Fruit fly (Drosophila melanogaster) whole organism, prepupa: Measurements from ENCODE around the gene Tudor-SN.

Source experiments
- Blimp-1 ChIP-seq: fragments of 200-800 bp; sonication (Bioruptor generic); optimal IDR thresholded peaks from 3 replicates; lab custom pipeline; 2017; ENCODE audit warnings: missing biosample characterization, missing genetic modification characterization, mild to moderate bottlenecking, moderate library complexity, missing genetic modification reagents
- CG10631 ChIP-seq: fragments of 200-800 bp; sonication (Bioruptor generic); optimal IDR thresholded peaks from 2 replicates; lab custom pipeline; 2016; ENCODE audit warnings: missing biosample characterization, missing genetic modification characterization
- CG10669 ChIP-seq: fragments of 200-800 bp; sonication (Bioruptor generic); optimal IDR thresholded peaks from 3 replicates; lab custom pipeline; 2018; ENCODE audit warnings: missing biosample characterization, mild to moderate bottlenecking, missing genetic modification characterization, moderate library complexity
- CG11294 ChIP-seq: fragments of 200-800 bp; sonication (Bioruptor generic); IDR thresholded peaks from 2 replicates; pipeline ENCODE4 v1.3.6; 2022; ENCODE audit warnings: missing biosample characterization, missing genetic modification characterization
- CG15336 ChIP-seq: fragments of 200-800 bp; sonication (Bioruptor generic); IDR thresholded peaks from 2 replicates; pipeline ENCODE4 v1.3.6; 2022; ENCODE audit warnings: missing biosample characterization, missing genetic modification characterization
- CG1621 ChIP-seq: fragments of 200-800 bp; sonication (Bioruptor generic); optimal IDR thresholded peaks from 3 replicates; lab custom pipeline; 2018; ENCODE audit warnings: missing biosample characterization, mild to moderate bottlenecking, missing genetic modification characterization
- CG16779 ChIP-seq: fragments of 200-800 bp; sonication (Bioruptor generic); optimal IDR thresholded peaks from 3 replicates; lab custom pipeline; 2017; ENCODE audit warnings: missing biosample characterization, mild to moderate bottlenecking, missing genetic modification characterization
- CG3032 ChIP-seq: fragments of 200-800 bp; optimal IDR thresholded peaks from 2 replicates; lab custom pipeline; 2019; ENCODE audit warnings: missing biosample characterization, mild to moderate bottlenecking, missing genetic modification characterization, moderate library complexity
- CG31627 ChIP-seq: fragments of 200-800 bp; sonication (Bioruptor generic); optimal IDR thresholded peaks from 3 replicates; lab custom pipeline; 2016; ENCODE audit warnings: missing biosample characterization, missing genetic modification characterization
- CG32006 ChIP-seq: fragments of 200-800 bp; sonication (Bioruptor generic); optimal IDR thresholded peaks from 3 replicates; lab custom pipeline; 2017; ENCODE audit warnings: missing biosample characterization, mild to moderate bottlenecking, missing genetic modification characterization
- CG34406 ChIP-seq: fragments of 200-800 bp; sonication (Bioruptor generic); optimal IDR thresholded peaks from 3 replicates; lab custom pipeline; 2016; ENCODE audit warnings: missing biosample characterization, missing genetic modification characterization
- CG6163 ChIP-seq: fragments of 200-800 bp; sonication (Bioruptor generic); IDR thresholded peaks from 3 replicates; pipeline ENCODE4 v1.3.6; 2022; ENCODE audit warnings: missing biosample characterization, missing genetic modification characterization
- CG6276 ChIP-seq: fragments of 200-800 bp; sonication (Bioruptor generic); optimal IDR thresholded peaks from 2 replicates; lab custom pipeline; 2017; ENCODE audit warnings: missing biosample characterization, mild to moderate bottlenecking, missing genetic modification characterization
- CG6808 ChIP-seq: fragments of 200-800 bp; sonication (Bioruptor generic); optimal IDR thresholded peaks from 3 replicates; lab custom pipeline; 2017; ENCODE audit warnings: missing biosample characterization, missing genetic modification characterization, mild to moderate bottlenecking, moderate library complexity, missing genetic modification reagents
- CG6854 ChIP-seq: fragments of 200-800 bp; sonication (Bioruptor generic); optimal IDR thresholded peaks from 2 replicates; lab custom pipeline; 2017; ENCODE audit warnings: missing biosample characterization, mild to moderate bottlenecking, missing genetic modification characterization
- CG8119 ChIP-seq: fragments of 200-800 bp; sonication (Bioruptor generic); IDR thresholded peaks from 3 replicates; pipeline ENCODE4 v1.3.6; 2022; ENCODE audit warnings: missing biosample characterization, missing genetic modification characterization
- CG8319 ChIP-seq: fragments of 200-800 bp; sonication (Bioruptor generic); optimal IDR thresholded peaks from 3 replicates; lab custom pipeline; 2016; ENCODE audit warnings: missing biosample characterization, missing genetic modification characterization
- CG8632 ChIP-seq: fragments of 200-800 bp; sonication (Bioruptor generic); optimal IDR thresholded peaks from 3 replicates; lab custom pipeline; 2016; ENCODE audit warnings: missing biosample characterization, missing genetic modification characterization
- CG9139 ChIP-seq: fragments of 200-800 bp; sonication (Bioruptor generic); optimal IDR thresholded peaks from 3 replicates; lab custom pipeline; 2017; ENCODE audit warnings: missing biosample characterization, mild to moderate bottlenecking, missing genetic modification characterization
- Eip75B ChIP-seq: fragments of 200-800 bp; sonication (Bioruptor generic); optimal IDR thresholded peaks from 3 replicates; lab custom pipeline; 2016; ENCODE audit warnings: missing biosample characterization, missing genetic modification characterization
- Eip78C ChIP-seq: fragments of 200-800 bp; sonication (Bioruptor generic); peaks from one replicate; lab custom pipeline; 2016; ENCODE audit warnings: missing biosample characterization, missing genetic modification characterization
- Ets21C ChIP-seq: fragments of 200-800 bp; sonication (Bioruptor generic); optimal IDR thresholded peaks from 3 replicates; lab custom pipeline; 2016; ENCODE audit warnings: missing biosample characterization, missing genetic modification characterization
- Ets96B ChIP-seq: fragments of 200-800 bp; optimal IDR thresholded peaks from 2 replicates; lab custom pipeline; 2019; ENCODE audit warnings: missing biosample characterization, mild to moderate bottlenecking, missing genetic modification characterization, moderate library complexity
- Hr38 ChIP-seq: sonication (Bioruptor generic); optimal IDR thresholded peaks from 2 replicates; lab custom pipeline; 2016; ENCODE audit warnings: missing biosample characterization, missing genetic modification characterization
- Hr4 ChIP-seq: fragments of 200-800 bp; sonication (Bioruptor generic); optimal IDR thresholded peaks from 3 replicates; lab custom pipeline; 2016; ENCODE audit warnings: missing biosample characterization, missing genetic modification characterization
- Lpt ChIP-seq: fragments of 200-800 bp; sonication (Bioruptor generic); optimal IDR thresholded peaks from 3 replicates; lab custom pipeline; 2016; ENCODE audit warnings: missing biosample characterization, missing genetic modification characterization
- OdsH ChIP-seq: fragments of 200-800 bp; sonication (Bioruptor generic); optimal IDR thresholded peaks from 3 replicates; lab custom pipeline; 2016; ENCODE audit warnings: missing biosample characterization, missing genetic modification characterization
- Smox ChIP-seq: fragments of 200-800 bp; sonication (Bioruptor generic); optimal IDR thresholded peaks from 3 replicates; lab custom pipeline; 2016; ENCODE audit warnings: missing biosample characterization, missing genetic modification characterization
- Sox14 ChIP-seq: fragments of 200-800 bp; sonication (Bioruptor generic); optimal IDR thresholded peaks from 3 replicates; lab custom pipeline; 2016; ENCODE audit warnings: missing biosample characterization, missing genetic modification characterization
- Sox15 ChIP-seq: fragments of 200-800 bp; sonication (Bioruptor generic); optimal IDR thresholded peaks from 3 replicates; lab custom pipeline; 2016; ENCODE audit warnings: missing biosample characterization, missing genetic modification characterization
- acj6 ChIP-seq: fragments of 200-800 bp; sonication (Bioruptor generic); optimal IDR thresholded peaks from 3 replicates; lab custom pipeline; 2016; ENCODE audit warnings: missing biosample characterization, missing genetic modification characterization
- eg ChIP-seq: fragments of 200-800 bp; sonication (Bioruptor generic); IDR thresholded peaks from 3 replicates; pipeline ENCODE4 v1.3.6; 2022; ENCODE audit warnings: missing biosample characterization, missing genetic modification characterization
- esn ChIP-seq: fragments of 200-800 bp; sonication (Bioruptor generic); optimal IDR thresholded peaks from 2 replicates; lab custom pipeline; 2016; ENCODE audit warnings: missing biosample characterization, mild to moderate bottlenecking, missing genetic modification characterization, moderate library complexity
- fkh ChIP-seq: fragments of 200-800 bp; sonication (Bioruptor generic); optimal IDR thresholded peaks from 3 replicates; lab custom pipeline; 2017; ENCODE audit warnings: missing biosample characterization, mild to moderate bottlenecking, missing genetic modification characterization, moderate library complexity
- lz ChIP-seq: fragments of 200-800 bp; sonication (Bioruptor generic); optimal IDR thresholded peaks from 3 replicates; lab custom pipeline; 2016; ENCODE audit warnings: missing biosample characterization, missing genetic modification characterization
- net ChIP-seq: fragments of 200-800 bp; sonication (Bioruptor generic); optimal IDR thresholded peaks from 3 replicates; lab custom pipeline; 2016; ENCODE audit warnings: missing biosample characterization, missing genetic modification characterization
- salr ChIP-seq, 2 experiments: fragments of 200-800 bp; sonication (Bioruptor generic); optimal IDR thresholded peaks; 3 replicates each; lab custom pipeline; 2016 to 2018; ENCODE audit warnings: missing biosample characterization in 2 of 2, missing genetic modification characterization in 2 of 2, mild to moderate bottlenecking in 1 of 2
- spab ChIP-seq: fragments of 200-800 bp; sonication (Bioruptor generic); optimal IDR thresholded peaks from 2 replicates; lab custom pipeline; 2017; ENCODE audit warnings: missing biosample characterization, mild to moderate bottlenecking, missing genetic modification characterization, missing genetic modification reagents
- ss ChIP-seq, 2 experiments: fragments of 200-800 bp; sonication (Bioruptor generic); optimal IDR thresholded peaks; 2 replicates in 1 of 2; 3 replicates in 1 of 2; lab custom pipeline; 2017 to 2018; ENCODE audit warnings: mild to moderate bottlenecking in 2 of 2, missing biosample characterization in 2 of 2, missing genetic modification characterization in 2 of 2, moderate library complexity in 1 of 2
- svp ChIP-seq: fragments of 200-800 bp; sonication (Bioruptor generic); peaks from one replicate; lab custom pipeline; 2016; ENCODE audit warnings: missing biosample characterization, missing genetic modification characterization
- topi ChIP-seq: fragments of 200-800 bp; sonication (Bioruptor generic); optimal IDR thresholded peaks from 3 replicates; lab custom pipeline; 2016; ENCODE audit warnings: missing biosample characterization, missing genetic modification characterization
- vri ChIP-seq: fragments of 200-800 bp; sonication (Bioruptor generic); optimal IDR thresholded peaks from 3 replicates; lab custom pipeline; 2016; ENCODE audit warnings: missing biosample characterization, mild to moderate bottlenecking, missing genetic modification characterization

Gene Tudor-SN

DNA sequence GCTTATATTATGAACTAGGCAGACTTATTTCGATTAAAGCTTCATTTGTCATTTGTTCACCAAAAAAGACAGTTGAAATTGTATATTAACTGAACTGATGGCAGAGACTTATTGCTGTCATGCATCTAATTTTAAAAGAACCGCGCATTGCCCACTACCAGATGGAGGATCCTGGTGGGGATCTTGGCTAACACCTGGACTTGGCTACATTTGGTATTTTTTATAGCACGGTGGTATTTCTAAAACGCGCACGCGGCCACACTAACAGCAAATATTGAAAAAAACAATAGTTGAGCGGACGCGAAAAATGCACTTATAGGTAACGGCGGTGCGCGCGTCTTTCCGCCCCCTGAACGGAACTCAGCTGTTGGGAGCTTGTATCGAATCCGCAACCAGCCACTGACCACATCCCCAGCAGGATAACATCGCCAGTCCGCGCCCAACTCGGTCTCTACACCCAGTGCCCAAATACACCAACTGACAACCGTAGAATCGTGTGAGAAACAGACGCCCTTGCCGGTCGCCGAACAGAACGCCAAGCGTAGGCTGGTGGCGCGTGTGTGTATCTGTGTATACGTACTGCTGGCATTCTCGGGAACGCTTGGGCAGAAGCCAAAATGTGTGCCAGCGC, 28.1 kb upstream of the Tudor-SN start (continued):
- TF ChIP-seq CG10669 (GFP tag; lab: Kevin White, UChicago) (no peak), Hr4 (GFP tag; lab: Kevin White, UChicago) (no peak), Smox (GFP tag; lab: Kevin White, UChicago) (no peak), CG16779 (tag; lab: Kevin White, UChicago) (no peak), CG34406 (no peak), lz (GFP tag; lab: Kevin White, UChicago) (no peak), spab (GFP tag; lab: Kevin White, UChicago) (no peak), acj6 (GFP tag; lab: Kevin White, UChicago) (no peak)

dm6 chr3L:291583-292145, 27.5 kb upstream of the Tudor-SN start:
- TF ChIP-seq vri (GFP tag; lab: Kevin White, UChicago) = peak; percentile 97
- peak; percentile 39 for TF ChIP-seq Eip78C (GFP tag; lab: Kevin White, UChicago)
- TF ChIP-seq Hr4 (GFP tag; lab: Kevin White, UChicago) = no peak
- TF ChIP-seq CG31627 (GFP tag; lab: Kevin White, UChicago) = no peak
- no peak for TF ChIP-seq topi
- peak; percentile 98 for TF ChIP-seq svp (GFP tag; lab: Kevin White, UChicago)
- no peak for TF ChIP-seq CG15336 (GFP tag; lab: Robert Waterston, UW)

DNA sequence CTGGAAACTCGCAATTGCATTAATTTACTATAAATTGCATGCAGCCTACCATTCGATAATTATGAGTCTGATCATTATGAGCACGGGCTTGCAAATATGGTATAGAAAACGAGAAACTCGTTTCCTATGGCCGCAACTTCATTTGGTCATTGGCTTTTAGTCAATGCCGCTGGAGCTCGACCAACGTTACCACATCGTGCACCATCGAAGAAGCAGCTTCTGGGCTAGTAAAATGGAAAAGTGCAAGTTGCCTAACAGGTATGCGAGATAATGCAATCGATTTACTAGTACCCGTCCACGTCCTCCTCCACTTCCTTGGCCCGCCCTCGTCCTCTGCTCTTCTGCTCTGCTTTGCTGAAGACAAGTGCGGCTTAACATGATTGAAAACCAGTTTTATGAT, 20.1 kb upstream of the Tudor-SN start:
- TF ChIP-seq Lpt (GFP tag; lab: Kevin White, UChicago) (peak; percentile 47), CG6854 (no peak), ss (GFP tag; optimal IDR thresholded peaks at IDR 0.05; lab: Kevin White, UChicago) (peak in 1 of 2 experiments; percentile 48), CG6808 (peak; percentile 5), Eip78C (GFP tag; lab: Kevin White, UChicago) (peak; percentile 50), CG8632 (GFP tag; lab: Kevin White, UChicago) (no peak), OdsH (GFP tag; lab: Kevin White, UChicago) (no peak)
- TF ChIP-seq, all 60 proteins: peak for 4

DNA sequence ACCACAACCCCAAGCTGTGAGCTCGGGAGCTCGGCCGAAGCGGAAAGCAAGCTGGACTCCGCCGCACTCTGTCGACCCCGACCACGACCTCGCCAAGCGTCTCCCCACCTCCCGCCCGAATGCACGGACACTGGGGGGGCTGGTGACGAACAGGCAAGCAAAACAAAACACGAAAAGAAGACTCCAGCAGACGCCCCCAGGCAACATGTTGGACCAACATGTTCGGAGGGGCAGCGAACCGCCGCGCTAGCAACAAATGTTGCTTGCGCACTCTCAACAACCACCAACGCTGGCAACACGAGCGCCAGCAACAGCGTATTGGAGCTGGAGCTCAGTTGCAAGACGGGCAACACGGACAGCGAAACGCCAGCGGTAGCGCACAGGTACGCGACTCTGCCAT, 18.1 kb upstream of the Tudor-SN start:
- no peak for TF ChIP-seq Sox14 (GFP tag; lab: Kevin White, UChicago)
- TF ChIP-seq CG11294 (GFP tag; lab: Robert Waterston, UW) = no peak
- TF ChIP-seq CG15336 (GFP tag; lab: Robert Waterston, UW) = peak; percentile 53; the same call in 1 of the 2 replicates
- peak; percentile 40; the same call in 1 of the 3 replicates for TF ChIP-seq eg (GFP tag; lab: Robert Waterston, UW)
- no peak for TF ChIP-seq acj6 (GFP tag; lab: Kevin White, UChicago)
- TF ChIP-seq CG8319 (GFP tag; lab: Kevin White, UChicago) = no peak
- no peak for TF ChIP-seq vri (GFP tag; lab: Kevin White, UChicago)
- TF ChIP-seq CG9139 (GFP tag; lab: Kevin White, UChicago) = no peak
- no peak for TF ChIP-seq CG10631 (GFP tag; lab: Kevin White, UChicago)
- TF ChIP-seq topi = no peak
- no peak for TF ChIP-seq fkh (GFP tag; lab: Kevin White, UChicago)
- TF ChIP-seq CG6163 (GFP tag; lab: Robert Waterston, UW) = peak; percentile 68; the same call in 2 of the 3 replicates
- peak; percentile 77 for TF ChIP-seq CG1621
- peak in 1 of 2 experiments; percentile 19 for TF ChIP-seq ss (GFP tag; optimal IDR thresholded peaks at IDR 0.05; lab: Kevin White, UChicago)
- no peak for TF ChIP-seq net (GFP tag; lab: Kevin White, UChicago)
- TF ChIP-seq OdsH (GFP tag; lab: Kevin White, UChicago) = no peak
- TF ChIP-seq Smox (GFP tag; lab: Kevin White, UChicago) = no peak
- no peak for TF ChIP-seq Hr38 (GFP tag; lab: Kevin White, UChicago)
- no peak for TF ChIP-seq CG6808
- no peak for TF ChIP-seq spab (GFP tag; lab: Kevin White, UChicago)
- no peak for TF ChIP-seq Ets21C
- peak; percentile 82 for TF ChIP-seq svp (GFP tag; lab: Kevin White, UChicago)
- no peak for TF ChIP-seq salr (GFP tag; optimal IDR thresholded peaks at IDR 0.05; lab: Kevin White, UChicago)
- no peak for TF ChIP-seq Ets96B (tag; lab: Kevin White, UChicago)
- TF ChIP-seq CG10669 (GFP tag; lab: Kevin White, UChicago) = no peak
- TF ChIP-seq esn (GFP tag; lab: Kevin White, UChicago) = no peak
- no peak for TF ChIP-seq Sox15 (GFP tag; lab: Kevin White, UChicago)
- no peak for TF ChIP-seq Eip75B (GFP tag; lab: Kevin White, UChicago)
- no peak for TF ChIP-seq CG16779 (tag; lab: Kevin White, UChicago)
- TF ChIP-seq CG32006 (GFP tag; lab: Kevin White, UChicago) = no peak
- TF ChIP-seq CG6854 = peak; percentile 45
- TF ChIP-seq Blimp-1 (GFP tag; lab: Kevin White, UChicago) = no peak
- TF ChIP-seq lz (GFP tag; lab: Kevin White, UChicago) = no peak
- TF ChIP-seq CG3032 = no peak
- peak; percentile 28; the same call in 1 of the 3 replicates for TF ChIP-seq CG8119
- TF ChIP-seq CG6276 = no peak
